Worm (Caenorhabditis elegans) whole organism, young adult: ENCODE data around the gene srr-4.
A peak's percentile ranks its signal among the peaks of the same experiment; 100 is the strongest.

Experiments used
- B0035.1 ChIP-seq: sonication (generic microtip); optimal IDR thresholded peaks from 2 replicates; lab custom pipeline; 2016; ENCODE audit warnings: missing genetic modification characterization, mild to moderate bottlenecking, missing compliant biosample characterization, missing genotype, missing genetic modification reagents
- B0336.3 ChIP-seq: fragments of 200-800 bp; sonication (Bioruptor generic); IDR thresholded peaks from 2 replicates; pipeline ENCODE4 v1.3.6; 2022; ENCODE audit warnings: missing genetic modification characterization, missing compliant biosample characterization
- C17E4.6 ChIP-seq: fragments of 200-800 bp; sonication (Bioruptor generic); IDR thresholded peaks from 2 replicates; pipeline ENCODE4 v1.3.6; 2022; ENCODE audit warnings: missing genetic modification reagents, missing genetic modification characterization, missing compliant biosample characterization
- D2030.7 ChIP-seq: fragments of 200-800 bp; sonication (Bioruptor generic); IDR thresholded peaks from 2 replicates; pipeline ENCODE4 v1.3.6; 2022; ENCODE audit warnings: missing genetic modification reagents, missing genetic modification characterization, missing compliant biosample characterization
- F52B5.7 ChIP-seq: sonication (generic microtip); optimal IDR thresholded peaks from 2 replicates; lab custom pipeline; 2016; ENCODE audit warnings: mild to moderate bottlenecking, missing genetic modification characterization, missing compliant biosample characterization
- K11D2.4 ChIP-seq: fragments of 200-800 bp; sonication (Bioruptor generic); IDR thresholded peaks from 2 replicates; pipeline ENCODE4 v1.3.6; 2022; ENCODE audit warnings: missing genetic modification reagents, missing genetic modification characterization, missing compliant biosample characterization
- Y53G8AR.9 ChIP-seq: fragments of 200-800 bp; sonication (Bioruptor generic); conservative IDR thresholded peaks from 2 replicates; pipeline ENCODE4 v1.3.6; 2022; ENCODE audit warnings: missing genetic modification reagents, missing genetic modification characterization, missing compliant biosample characterization
- atf-7 ChIP-seq: sonication (generic microtip); optimal IDR thresholded peaks from 2 replicates; lab custom pipeline; 2017; ENCODE audit warnings: mild to moderate bottlenecking, missing genetic modification characterization, missing compliant biosample characterization
- athp-1 ChIP-seq: sonication (generic microtip); optimal IDR thresholded peaks from 2 replicates; lab custom pipeline; 2017; ENCODE audit warnings: mild to moderate bottlenecking, missing genetic modification characterization, missing compliant biosample characterization
- attf-3 ChIP-seq: fragments of 200-800 bp; sonication (Bioruptor generic); conservative IDR thresholded peaks from 2 replicates; pipeline ENCODE4 v1.3.6; 2022; ENCODE audit warnings: missing genetic modification reagents, missing genetic modification characterization, missing compliant biosample characterization
- attf-6 ChIP-seq: fragments of 200-800 bp; sonication (Bioruptor generic); IDR thresholded peaks from 2 replicates; pipeline ENCODE4 v1.3.6; 2022; ENCODE audit warnings: missing genetic modification reagents, missing genetic modification characterization, missing compliant biosample characterization
- bed-1 ChIP-seq: fragments of 200-800 bp; sonication (Bioruptor generic); IDR thresholded peaks from 2 replicates; pipeline ENCODE4 v1.3.6; 2022; ENCODE audit warnings: missing genetic modification reagents, missing genetic modification characterization, missing compliant biosample characterization
- bed-2 ChIP-seq: fragments of 200-800 bp; sonication (Bioruptor generic); IDR thresholded peaks from 2 replicates; pipeline ENCODE4 v1.3.6; 2022; ENCODE audit warnings: missing genetic modification reagents, missing genetic modification characterization, missing compliant biosample characterization
- cebp-1 ChIP-seq, 2 experiments: fragments of 200-800 bp in 1 of 2; sonication (Bioruptor generic) in 1 of 2; sonication (generic microtip) in 1 of 2; IDR thresholded peaks in 1 of 2; optimal IDR thresholded peaks in 1 of 2; 2 replicates each; pipeline versions ENCODE4 v1.3.6 to Lab custom; 2017 to 2022; ENCODE audit warnings: missing compliant biosample characterization in 2 of 2, missing genetic modification characterization in 2 of 2, mild to moderate bottlenecking in 1 of 2, missing genetic modification reagents in 1 of 2, moderate library complexity in 1 of 2
- ceh-100 ChIP-seq: fragments of 200-800 bp; sonication (Bioruptor generic); IDR thresholded peaks from 2 replicates; pipeline ENCODE4 v1.3.6; 2022; ENCODE audit warnings: missing genetic modification reagents, missing genetic modification characterization, missing compliant biosample characterization
- ceh-91 ChIP-seq: fragments of 200-800 bp; sonication (Bioruptor generic); IDR thresholded peaks from 2 replicates; pipeline ENCODE4 v1.3.6; 2022; ENCODE audit warnings: missing genetic modification reagents, missing genetic modification characterization, missing compliant biosample characterization
- chd-7 ChIP-seq: sonication (generic microtip); optimal IDR thresholded peaks from 2 replicates; lab custom pipeline; 2016; ENCODE audit warnings: mild to moderate bottlenecking, missing genetic modification characterization, moderate library complexity, missing compliant biosample characterization
- dox-1 ChIP-seq: fragments of 200-800 bp; sonication (Bioruptor generic); IDR thresholded peaks from 2 replicates; pipeline ENCODE4 v1.3.6; 2022; ENCODE audit warnings: missing genetic modification reagents, missing genetic modification characterization, missing compliant biosample characterization
- dpl-1 ChIP-seq: fragments of 150-350 bp; optimal IDR thresholded peaks from 2 replicates; lab custom pipeline; 2014; ENCODE audit warnings: missing biosample characterization, missing genetic modification reagents, missing genetic modification characterization
- efl-1 ChIP-seq: fragments of 150-350 bp; optimal IDR thresholded peaks from 2 replicates; lab custom pipeline; 2014; ENCODE audit warnings: missing biosample characterization, missing genetic modification reagents, missing genetic modification characterization
- egl-18 ChIP-seq: fragments of 200-800 bp; sonication (Bioruptor generic); IDR thresholded peaks from 2 replicates; pipeline ENCODE4 v1.3.6; 2022; ENCODE audit warnings: missing genetic modification reagents, missing genetic modification characterization, missing compliant biosample characterization
- egl-44 ChIP-seq: fragments of 200-800 bp; sonication (Bioruptor generic); IDR thresholded peaks from 2 replicates; pipeline ENCODE4 v1.3.6; 2022; ENCODE audit warnings: missing genetic modification reagents, missing genetic modification characterization, missing compliant biosample characterization
- ets-4 ChIP-seq: fragments of 200-800 bp; sonication (Bioruptor generic); optimal IDR thresholded peaks from 2 replicates; lab custom pipeline; 2018; ENCODE audit warnings: mild to moderate bottlenecking, missing genetic modification characterization, missing compliant biosample characterization
- hlh-12 ChIP-seq: sonication (generic microtip); optimal IDR thresholded peaks from 2 replicates; lab custom pipeline; 2016; ENCODE audit warnings: missing genetic modification characterization, missing compliant biosample characterization
- hmg-1.2 ChIP-seq: fragments of 200-800 bp; sonication (Bioruptor generic); IDR thresholded peaks from 2 replicates; pipeline ENCODE4 v1.3.6; 2022; ENCODE audit warnings: missing genetic modification reagents, missing genetic modification characterization, missing compliant biosample characterization
- hsf-1 ChIP-seq: fragments of 200-800 bp; sonication (Bioruptor generic); IDR thresholded peaks from 2 replicates; pipeline ENCODE4 v1.3.6; 2022; ENCODE audit warnings: missing genetic modification reagents, missing genetic modification characterization, missing compliant biosample characterization
- let-526 ChIP-seq: fragments of 200-800 bp; sonication (Bioruptor generic); IDR thresholded peaks from 2 replicates; pipeline ENCODE4 v1.3.6; 2022; ENCODE audit warnings: missing genetic modification reagents, missing genetic modification characterization, missing compliant biosample characterization
- lin-26 ChIP-seq: fragments of 200-800 bp; sonication (Bioruptor generic); IDR thresholded peaks from 2 replicates; pipeline ENCODE4 v1.3.6; 2022; ENCODE audit warnings: missing genetic modification reagents, missing genetic modification characterization, missing compliant biosample characterization
- lin-40 ChIP-seq: sonication (generic microtip); optimal IDR thresholded peaks from 2 replicates; lab custom pipeline; 2016; ENCODE audit warnings: missing genetic modification characterization, mild to moderate bottlenecking, missing compliant biosample characterization, missing genotype, missing genetic modification reagents
- madf-6 ChIP-seq: fragments of 200-800 bp; sonication (Bioruptor generic); IDR thresholded peaks from 2 replicates; pipeline ENCODE4 v1.3.6; 2022; ENCODE audit warnings: missing genetic modification reagents, missing genetic modification characterization, missing compliant biosample characterization
- madf-8 ChIP-seq: fragments of 200-800 bp; sonication (Bioruptor generic); conservative IDR thresholded peaks from 2 replicates; pipeline ENCODE4 v1.3.6; 2022; ENCODE audit warnings: missing genetic modification reagents, missing genetic modification characterization, missing compliant biosample characterization
- mcd-1 ChIP-seq: fragments of 200-800 bp; sonication (Bioruptor generic); IDR thresholded peaks from 2 replicates; pipeline ENCODE4 v1.3.6; 2022; ENCODE audit warnings: missing genetic modification reagents, missing genetic modification characterization, missing compliant biosample characterization
- mxl-1 ChIP-seq: sonication (generic microtip); optimal IDR thresholded peaks from 2 replicates; lab custom pipeline; 2016; ENCODE audit warnings: missing genetic modification characterization, missing compliant biosample characterization
- nfyb-1 ChIP-seq: fragments of 200-800 bp; sonication (Bioruptor generic); IDR thresholded peaks from 2 replicates; pipeline ENCODE4 v1.3.6; 2022; ENCODE audit warnings: missing genetic modification reagents, missing genetic modification characterization, missing compliant biosample characterization
- nhr-120 ChIP-seq: fragments of 200-800 bp; sonication (Bioruptor generic); IDR thresholded peaks from 2 replicates; pipeline ENCODE4 v1.3.6; 2022; ENCODE audit warnings: missing genetic modification characterization, missing compliant biosample characterization
- nhr-27 ChIP-seq: fragments of 200-800 bp; sonication (Bioruptor generic); optimal IDR thresholded peaks from 2 replicates; lab custom pipeline; 2018; ENCODE audit warnings: mild to moderate bottlenecking, missing genetic modification characterization, moderate library complexity, missing compliant biosample characterization
- nhr-90 ChIP-seq: sonication (generic microtip); optimal IDR thresholded peaks from 2 replicates; lab custom pipeline; 2016; ENCODE audit warnings: missing genotype, mild to moderate bottlenecking, missing genetic modification characterization, missing compliant biosample characterization
- rcor-1 ChIP-seq: fragments of 200-800 bp; sonication (Bioruptor generic); IDR thresholded peaks from 2 replicates; pipeline ENCODE4 v1.3.6; 2022; ENCODE audit warnings: missing genetic modification reagents, missing genetic modification characterization, missing compliant biosample characterization
- sdz-38 ChIP-seq: sonication (generic microtip); optimal IDR thresholded peaks from 2 replicates; lab custom pipeline; 2016; ENCODE audit warnings: missing genotype, missing genetic modification characterization, missing compliant biosample characterization
- sea-2 ChIP-seq: fragments of 200-800 bp; sonication (Bioruptor generic); IDR thresholded peaks from 2 replicates; pipeline ENCODE4 v1.3.6; 2022; ENCODE audit warnings: missing genetic modification characterization, missing compliant biosample characterization
- snpc-1.3 ChIP-seq: sonication (generic microtip); optimal IDR thresholded peaks from 2 replicates; lab custom pipeline; 2017; ENCODE audit warnings: missing genetic modification characterization, mild to moderate bottlenecking, missing compliant biosample characterization, antibody characterized with exemption, moderate library complexity, missing genotype, missing genetic modification reagents; ENCODE audit not compliant: insufficient read depth
- snpc-4 ChIP-seq, 5 experiments: fragments of 150-350 bp in 1 of 5; sonication (generic microtip) in 4 of 5; optimal IDR thresholded peaks; 2 replicates each; lab custom pipeline; 2014 to 2018; ENCODE audit warnings: missing genetic modification characterization in 5 of 5, missing biosample characterization in 3 of 5, antibody characterized with exemption in 2 of 5, mild to moderate bottlenecking in 2 of 5, missing compliant biosample characterization in 2 of 5, missing genotype in 2 of 5, moderate library complexity in 2 of 5, missing genetic modification reagents in 1 of 5
- somi-1 ChIP-seq: fragments of 200-800 bp; sonication (Bioruptor generic); optimal IDR thresholded peaks from 2 replicates; lab custom pipeline; 2018; ENCODE audit warnings: mild to moderate bottlenecking, missing genetic modification characterization, missing compliant biosample characterization
- tbp1 ChIP-seq: fragments of 200-800 bp; sonication (Bioruptor generic); optimal IDR thresholded peaks from 2 replicates; lab custom pipeline; 2018; ENCODE audit warnings: mild to moderate bottlenecking, missing genetic modification characterization, missing compliant biosample characterization
- ztf-18 ChIP-seq: sonication (generic microtip); optimal IDR thresholded peaks from 2 replicates; lab custom pipeline; 2016; ENCODE audit warnings: missing genotype, mild to moderate bottlenecking, missing genetic modification characterization, missing compliant biosample characterization

Gene srr-4

DNA sequence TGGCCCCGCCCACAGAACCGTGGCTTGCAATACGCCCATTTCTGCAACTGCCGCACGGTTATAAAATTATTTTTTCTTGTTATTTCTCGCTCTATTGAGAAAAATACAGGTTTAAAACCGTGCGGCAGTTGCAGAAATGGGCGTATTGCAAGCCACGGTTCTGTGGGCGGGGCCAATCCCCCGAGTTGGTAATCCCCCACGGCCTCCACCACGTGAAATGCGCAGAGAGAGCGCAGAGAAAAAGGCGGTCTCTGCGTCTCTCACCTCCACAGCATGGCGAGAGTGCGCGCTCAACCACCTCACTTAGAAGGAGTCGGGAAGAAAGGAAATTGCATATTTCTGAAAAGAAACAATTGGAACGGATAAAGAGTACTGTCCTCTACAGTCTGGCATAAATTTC lies 28.2 kb downstream of the srr-4 start (continued):
- TF ChIP-seq dox-1 (GFP tag; lab: Robert Waterston, UW): peak; percentile 95
- TF ChIP-seq rcor-1: peak; percentile 86
- peak; percentile 15; the same call in 1 of the 2 replicates for TF ChIP-seq attf-6 (GFP tag; lab: Robert Waterston, UW)
- TF ChIP-seq sea-2: peak; percentile 82; the same call in 1 of the 2 replicates
- peak; percentile 71; the same call in 1 of the 2 replicates for TF ChIP-seq bed-2 (GFP tag; lab: Robert Waterston, UW)
- peak; percentile 51; the same call in 1 of the 2 replicates for TF ChIP-seq egl-44 (GFP tag; lab: Robert Waterston, UW)
- TF ChIP-seq let-526 (GFP tag; lab: Robert Waterston, UW): peak; percentile 82
- peak; percentile 60 for TF ChIP-seq madf-8 (GFP tag; lab: Robert Waterston, UW)
- TF ChIP-seq egl-18 (GFP tag; lab: Robert Waterston, UW): peak; percentile 83
- TF ChIP-seq madf-6 (GFP tag; lab: Robert Waterston, UW): peak; percentile 75
- peak; percentile 92 for TF ChIP-seq K11D2.4
- peak; percentile 79 for TF ChIP-seq ceh-91
- peak; percentile 78 for TF ChIP-seq ztf-18 (tag; lab: Kevin White, UChicago)
- peak; percentile 64 for TF ChIP-seq C17E4.6 (GFP tag; lab: Robert Waterston, UW)
- peak; percentile 78 for TF ChIP-seq D2030.7
- peak; percentile 95 for TF ChIP-seq mcd-1

DNA sequence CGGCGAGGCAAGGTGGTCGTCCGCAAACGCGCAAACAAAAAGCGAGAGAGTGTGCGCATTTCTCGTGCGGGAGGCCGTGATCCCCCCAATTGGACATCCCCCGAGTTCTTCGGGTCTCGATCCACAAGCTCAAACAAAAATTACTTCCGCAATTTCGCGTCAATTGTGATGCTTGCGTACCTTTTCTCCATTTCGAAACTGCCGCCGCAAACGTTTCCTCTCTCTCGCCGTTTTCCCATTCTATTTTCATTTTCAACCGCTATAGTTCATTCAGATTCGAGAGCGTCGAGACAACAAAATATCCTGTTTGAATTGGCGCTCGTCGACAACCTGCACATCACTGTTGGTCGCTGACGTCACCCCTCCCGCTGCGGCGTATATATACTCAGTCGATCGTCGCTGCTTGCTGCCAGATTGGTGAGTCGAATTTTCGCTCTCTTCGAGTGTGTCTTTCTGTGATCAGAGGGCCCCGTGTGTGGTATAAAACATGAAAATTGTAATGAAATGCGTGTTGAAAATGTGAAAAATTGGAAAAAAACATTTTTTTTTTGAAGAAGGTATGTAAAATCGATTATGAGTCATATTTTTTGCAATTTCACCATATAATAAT lies 30.4 kb downstream of the srr-4 start, which contains the start of the genes pqn-51 and K11D12.14:
pqn-51 (plus strand) TSS at position 275 of the 610 bp plus-strand sequence.
K11D12.14 (plus strand) TSS at position 304 of the 610 bp plus-strand sequence.
- TF ChIP-seq hlh-12 (tag; lab: Kevin White, UChicago): no peak
- TF ChIP-seq somi-1 (GFP tag; lab: Kevin White, UChicago): peak; percentile 77
- no peak for TF ChIP-seq F52B5.7
- TF ChIP-seq lin-40: peak; percentile 95
- peak; percentile 7 for TF ChIP-seq snpc-1.3 (tag; lab: Kevin White, UChicago)
- peak; percentile 92 for TF ChIP-seq ceh-100 (GFP tag; lab: Robert Waterston, UW)
- peak; percentile 68 for TF ChIP-seq tbp1 (GFP tag; lab: Kevin White, UChicago)
- TF ChIP-seq athp-1 (tag; lab: Kevin White, UChicago): peak; percentile 71
- peak; percentile 93 for TF ChIP-seq ztf-18 (tag; lab: Kevin White, UChicago)
- peak; percentile 76; the same call in 1 of the 2 replicates for TF ChIP-seq egl-44 (GFP tag; lab: Robert Waterston, UW)
- peak; percentile 57 for TF ChIP-seq ets-4
- no peak for TF ChIP-seq bed-1 (GFP tag; lab: Robert Waterston, UW)
- peak; percentile 81 for TF ChIP-seq hmg-1.2 (GFP tag; lab: Robert Waterston, UW)
- TF ChIP-seq snpc-4 (GFP tag; optimal IDR thresholded peaks at IDR 0.05; lab: Kevin White, UChicago): no peak
- peak in 3 of 4 experiments; percentile 21 to 71 (median 68) for TF ChIP-seq snpc-4 (tag; optimal IDR thresholded peaks at IDR 0.05; lab: Kevin White, UChicago)
- TF ChIP-seq sdz-38 (tag; lab: Kevin White, UChicago): no peak
- TF ChIP-seq nhr-120: no peak
- no peak for TF ChIP-seq B0336.3 (GFP tag; lab: Robert Waterston, UW)
- peak; percentile 81 for TF ChIP-seq lin-26 (GFP tag; lab: Robert Waterston, UW)
- no peak for TF ChIP-seq nhr-27 (tag; lab: Kevin White, UChicago)
- peak; percentile 52 for TF ChIP-seq dpl-1 (GFP tag; lab: Kevin White, UChicago)
- TF ChIP-seq efl-1 (GFP tag; lab: Kevin White, UChicago): peak; percentile 44
- peak; percentile 88 for TF ChIP-seq Y53G8AR.9 (GFP tag; lab: Robert Waterston, UW)
- peak; percentile 71 for TF ChIP-seq attf-3 (GFP tag; lab: Robert Waterston, UW)
- TF ChIP-seq atf-7 (tag; lab: Kevin White, UChicago): peak; percentile 99
- TF ChIP-seq nhr-90: peak; percentile 8
- TF ChIP-seq hsf-1 (GFP tag; lab: Robert Waterston, UW): no peak
- peak; percentile 64 for TF ChIP-seq ceh-91
- TF ChIP-seq cebp-1 (GFP tag; IDR thresholded peaks at IDR 0.05; lab: Robert Waterston, UW): peak; percentile 90
- TF ChIP-seq cebp-1 (tag; optimal IDR thresholded peaks at IDR 0.05; lab: Kevin White, UChicago): peak; percentile 97
- peak; percentile 96 for TF ChIP-seq mcd-1
- peak; percentile 98 for TF ChIP-seq nfyb-1
- TF ChIP-seq mxl-1 (tag; lab: Kevin White, UChicago): no peak
- peak; percentile 19 for TF ChIP-seq B0035.1 (tag; lab: Kevin White, UChicago)
- TF ChIP-seq madf-8 (GFP tag; lab: Robert Waterston, UW): peak; percentile 68; the same call in 1 of the 2 replicates
- no peak for TF ChIP-seq chd-7 (tag; lab: Kevin White, UChicago)
